Fruit fly (Drosophila melanogaster) whole organism, embryonic: ENCODE results near the gene CG5386.
A peak's percentile ranks its signal among the peaks of the same experiment; 100 is the strongest.

Experiments used
- Atf3 ChIP-seq: fragments of 200-800 bp; sonication (Bioruptor generic); optimal IDR thresholded peaks from 3 replicates; lab custom pipeline; 2016; ENCODE audit warnings: missing biosample characterization, missing genetic modification characterization
- CG1024 ChIP-seq: fragments of 200-800 bp; sonication (Bioruptor generic); IDR thresholded peaks from 2 replicates; pipeline ENCODE4 v1.3.6; 2022; ENCODE audit warnings: missing biosample characterization, missing genetic modification characterization
- CG10543 ChIP-seq: fragments of 200-800 bp; sonication (Bioruptor generic); optimal IDR thresholded peaks from 3 replicates; lab custom pipeline; 2017; ENCODE audit warnings: missing biosample characterization, mild to moderate bottlenecking, missing genetic modification characterization, moderate library complexity
- CG12104 ChIP-seq: fragments of 200-800 bp; sonication (Bioruptor generic); optimal IDR thresholded peaks from 3 replicates; lab custom pipeline; 2016; ENCODE audit warnings: missing biosample characterization, missing genetic modification characterization
- CG12155 ChIP-seq: fragments of 200-800 bp; sonication (Bioruptor generic); optimal IDR thresholded peaks from 3 replicates; lab custom pipeline; 2016; ENCODE audit warnings: missing biosample characterization, missing genetic modification characterization
- CG13894 ChIP-seq: fragments of 200-800 bp; sonication (Bioruptor generic); optimal IDR thresholded peaks from 3 replicates; lab custom pipeline; 2018; ENCODE audit warnings: missing biosample characterization, mild to moderate bottlenecking, missing genetic modification characterization, moderate library complexity
- CG15479 ChIP-seq: fragments of 200-800 bp; sonication (Bioruptor generic); optimal IDR thresholded peaks from 3 replicates; lab custom pipeline; 2019; ENCODE audit warnings: missing biosample characterization, mild to moderate bottlenecking, missing genetic modification characterization, moderate library complexity
- CG15514 ChIP-seq: fragments of 200-800 bp; sonication (Bioruptor generic); optimal IDR thresholded peaks from 3 replicates; lab custom pipeline; 2017; ENCODE audit warnings: missing biosample characterization, missing genetic modification characterization, mild to moderate bottlenecking, moderate library complexity, missing genetic modification reagents
- CG17186 ChIP-seq: fragments of 200-800 bp; sonication (Bioruptor generic); optimal IDR thresholded peaks from 3 replicates; lab custom pipeline; 2017; ENCODE audit warnings: missing biosample characterization, missing genetic modification reagents, missing genetic modification characterization
- CG1792 ChIP-seq: fragments of 200-800 bp; sonication (Bioruptor generic); optimal IDR thresholded peaks from 2 replicates; lab custom pipeline; 2016; ENCODE audit warnings: missing biosample characterization, missing genetic modification characterization
- CG3281 ChIP-seq: fragments of 200-800 bp; sonication (Bioruptor generic); optimal IDR thresholded peaks from 3 replicates; lab custom pipeline; 2017; ENCODE audit warnings: missing biosample characterization, mild to moderate bottlenecking, missing genetic modification characterization
- CG33213 ChIP-seq: fragments of 200-800 bp; sonication (Bioruptor generic); optimal IDR thresholded peaks from 3 replicates; lab custom pipeline; 2016; ENCODE audit warnings: missing biosample characterization, missing genetic modification characterization
- CG33557 ChIP-seq: fragments of 200-800 bp; sonication (Bioruptor generic); optimal IDR thresholded peaks from 2 replicates; lab custom pipeline; 2019; ENCODE audit warnings: missing biosample characterization, mild to moderate bottlenecking, missing genetic modification characterization, moderate library complexity
- CG34224 ChIP-seq: fragments of 200-800 bp; sonication (Bioruptor generic); IDR thresholded peaks from 3 replicates; pipeline ENCODE4 v1.3.6; 2022; ENCODE audit warnings: missing biosample characterization, missing genetic modification characterization; ENCODE audit not compliant: partially characterized antibody
- CG4360 ChIP-seq: fragments of 200-800 bp; sonication (Bioruptor generic); IDR thresholded peaks from 2 replicates; pipeline ENCODE4 v1.3.6; 2022; ENCODE audit warnings: missing biosample characterization, missing genetic modification characterization
- CG6272 ChIP-seq: fragments of 200-800 bp; sonication (Bioruptor generic); IDR thresholded peaks from 2 replicates; pipeline ENCODE4 v1.3.6; 2022; ENCODE audit warnings: missing biosample characterization, missing genetic modification characterization
- CG6689 ChIP-seq: fragments of 200-800 bp; sonication (Bioruptor generic); IDR thresholded peaks from 2 replicates; pipeline ENCODE4 v1.3.6; 2022; ENCODE audit warnings: missing biosample characterization, missing genetic modification characterization
- CG6765 ChIP-seq: fragments of 200-800 bp; sonication (Bioruptor generic); optimal IDR thresholded peaks from 3 replicates; lab custom pipeline; 2017; ENCODE audit warnings: missing biosample characterization, mild to moderate bottlenecking, missing genetic modification characterization
- CG6854 ChIP-seq: fragments of 200-800 bp; sonication (Bioruptor generic); optimal IDR thresholded peaks from 3 replicates; lab custom pipeline; 2017; ENCODE audit warnings: missing biosample characterization, mild to moderate bottlenecking, missing genetic modification characterization
- CG8281 ChIP-seq: fragments of 200-800 bp; sonication (Bioruptor generic); optimal IDR thresholded peaks from 2 replicates; lab custom pipeline; 2018; ENCODE audit warnings: missing biosample characterization, mild to moderate bottlenecking, missing genetic modification characterization, moderate library complexity
- CG8478 ChIP-seq: fragments of >200 bp; optimal IDR thresholded peaks from 2 replicates; lab custom pipeline; 2018
- CG9932 ChIP-seq: fragments of 200-800 bp; sonication (Bioruptor generic); IDR thresholded peaks from 2 replicates; pipeline ENCODE4 v1.3.6; 2022; ENCODE audit warnings: missing biosample characterization, missing genetic modification characterization
- D19A ChIP-seq: fragments of 200-800 bp; optimal IDR thresholded peaks from 3 replicates; lab custom pipeline; 2019; ENCODE audit warnings: missing biosample characterization, mild to moderate bottlenecking, missing genetic modification characterization, moderate library complexity
- Deaf1 ChIP-seq: fragments of 200-800 bp; optimal IDR thresholded peaks from 3 replicates; lab custom pipeline; 2019; ENCODE audit warnings: missing biosample characterization, mild to moderate bottlenecking, missing genetic modification characterization, moderate library complexity
- Doc2 ChIP-seq: fragments of 200-800 bp; sonication (Bioruptor generic); IDR thresholded peaks from 2 replicates; pipeline ENCODE4 v1.3.6; 2022; ENCODE audit warnings: missing biosample characterization, missing genetic modification characterization
- Elba2 ChIP-seq: fragments of 200-800 bp; sonication (Bioruptor generic); optimal IDR thresholded peaks from 3 replicates; lab custom pipeline; 2016; ENCODE audit warnings: missing biosample characterization, missing genetic modification characterization
- HmgZ ChIP-seq: fragments of 200-800 bp; sonication (Bioruptor generic); optimal IDR thresholded peaks from 2 replicates; lab custom pipeline; 2018; ENCODE audit warnings: missing biosample characterization, mild to moderate bottlenecking, missing genetic modification characterization
- Hmx ChIP-seq: fragments of 200-800 bp; sonication (Bioruptor generic); optimal IDR thresholded peaks from 2 replicates; lab custom pipeline; 2016; ENCODE audit warnings: missing biosample characterization, missing genetic modification characterization
- Hsf ChIP-seq: fragments of 200-800 bp; sonication (Bioruptor generic); optimal IDR thresholded peaks from 3 replicates; lab custom pipeline; 2016; ENCODE audit warnings: missing biosample characterization, missing genetic modification characterization
- Mes4 ChIP-seq: fragments of 200-800 bp; sonication (Bioruptor generic); optimal IDR thresholded peaks from 2 replicates; lab custom pipeline; 2016; ENCODE audit warnings: missing biosample characterization, missing genetic modification characterization
- Pdp1 ChIP-seq, 2 experiments: fragments of 200-800 bp; sonication (Bioruptor generic); optimal IDR thresholded peaks; 3 replicates each; lab custom pipeline; 2016; ENCODE audit warnings: missing biosample characterization in 2 of 2, missing genetic modification characterization in 2 of 2, mild to moderate bottlenecking in 1 of 2, moderate library complexity in 1 of 2
- Sin3A ChIP-seq: fragments of >200 bp; optimal IDR thresholded peaks from 2 replicates; lab custom pipeline; 2018
- Six4 ChIP-seq: fragments of 200-800 bp; sonication (Bioruptor generic); optimal IDR thresholded peaks from 2 replicates; lab custom pipeline; 2016; ENCODE audit warnings: missing biosample characterization, missing genetic modification characterization
- ac ChIP-seq: fragments of 200-800 bp; sonication (Bioruptor generic); optimal IDR thresholded peaks from 3 replicates; lab custom pipeline; 2017; ENCODE audit warnings: missing biosample characterization, mild to moderate bottlenecking, missing genetic modification characterization
- bsh ChIP-seq, 2 experiments: fragments of 200-800 bp; sonication (Bioruptor generic); optimal IDR thresholded peaks; 2 replicates each; lab custom pipeline; 2017 to 2018; ENCODE audit warnings: mild to moderate bottlenecking in 2 of 2, missing biosample characterization in 2 of 2, missing genetic modification characterization in 2 of 2, moderate library complexity in 1 of 2
- cas ChIP-seq: fragments of 200-800 bp; sonication (Bioruptor generic); IDR thresholded peaks from 2 replicates; pipeline ENCODE4 v1.3.6; 2022; ENCODE audit warnings: missing biosample characterization, missing genetic modification characterization
- crp ChIP-seq, 2 experiments: fragments of 200-800 bp; sonication (Bioruptor generic); optimal IDR thresholded peaks; 2 replicates in 1 of 2; 3 replicates in 1 of 2; lab custom pipeline; 2017; ENCODE audit warnings: missing biosample characterization in 2 of 2, missing genetic modification characterization in 2 of 2, mild to moderate bottlenecking in 1 of 2, moderate library complexity in 1 of 2
- fru ChIP-seq: fragments of >200 bp; optimal IDR thresholded peaks from 2 replicates; lab custom pipeline; 2017
- insv ChIP-seq, 2 experiments: fragments of 200-800 bp; sonication (Bioruptor generic); optimal IDR thresholded peaks; 3 replicates each; lab custom pipeline; 2016 to 2018; ENCODE audit warnings: missing biosample characterization in 2 of 2, missing genetic modification characterization in 2 of 2
- onecut ChIP-seq: fragments of 200-800 bp; sonication (Bioruptor generic); IDR thresholded peaks from 2 replicates; pipeline ENCODE4 v1.3.6; 2022; ENCODE audit warnings: missing biosample characterization, missing genetic modification characterization
- pfk ChIP-seq: fragments of 200-800 bp; sonication (Bioruptor generic); optimal IDR thresholded peaks from 2 replicates; lab custom pipeline; 2018; ENCODE audit warnings: missing biosample characterization, mild to moderate bottlenecking, missing genetic modification characterization, moderate library complexity
- sc ChIP-seq, 3 experiments: fragments of >200 bp in 2 of 3; fragments of 200-800 bp in 1 of 3; sonication (Bioruptor generic) in 1 of 3; optimal IDR thresholded peaks; 2 replicates in 2 of 3; 3 replicates in 1 of 3; lab custom pipeline; 2017; ENCODE audit warnings: mild to moderate bottlenecking in 1 of 3, missing biosample characterization in 1 of 3, missing genetic modification characterization in 1 of 3, missing genetic modification reagents in 1 of 3
- scrt ChIP-seq: fragments of 200-800 bp; sonication (Bioruptor generic); optimal IDR thresholded peaks from 2 replicates; lab custom pipeline; 2018; ENCODE audit warnings: missing biosample characterization, mild to moderate bottlenecking, missing genetic modification characterization, moderate library complexity
- shn ChIP-seq: fragments of 200-800 bp; sonication (Bioruptor generic); optimal IDR thresholded peaks from 3 replicates; lab custom pipeline; 2016; ENCODE audit warnings: missing biosample characterization, missing genetic modification characterization
- sr ChIP-seq: fragments of 200-800 bp; sonication (Bioruptor generic); IDR thresholded peaks from 3 replicates; pipeline ENCODE4 v1.3.6; 2022; ENCODE audit warnings: missing biosample characterization, missing genetic modification characterization
- tio ChIP-seq: fragments of 200-800 bp; sonication (Bioruptor generic); optimal IDR thresholded peaks from 2 replicates; lab custom pipeline; 2017; ENCODE audit warnings: missing biosample characterization, missing genetic modification characterization, inconsistent platforms
- tll ChIP-seq, 2 experiments: fragments of 200-800 bp in 1 of 2; fragments of >200 bp in 1 of 2; sonication (Bioruptor generic) in 1 of 2; optimal IDR thresholded peaks; 2 replicates each; lab custom pipeline; 2017 to 2019; ENCODE audit warnings: missing biosample characterization in 2 of 2, missing genetic modification characterization in 2 of 2, mild to moderate bottlenecking in 1 of 2, moderate library complexity in 1 of 2
- unc-4 ChIP-seq: fragments of 200-800 bp; sonication (Bioruptor generic); IDR thresholded peaks from 2 replicates; pipeline ENCODE4 v1.3.6; 2022; ENCODE audit warnings: missing biosample characterization, missing genetic modification characterization; ENCODE audit not compliant: partially characterized antibody
- usp ChIP-seq: fragments of >200 bp; optimal IDR thresholded peaks from 2 replicates; lab custom pipeline; 2017; ENCODE audit warnings: missing biosample characterization, missing genetic modification characterization

The CG5386 gene

DNA sequence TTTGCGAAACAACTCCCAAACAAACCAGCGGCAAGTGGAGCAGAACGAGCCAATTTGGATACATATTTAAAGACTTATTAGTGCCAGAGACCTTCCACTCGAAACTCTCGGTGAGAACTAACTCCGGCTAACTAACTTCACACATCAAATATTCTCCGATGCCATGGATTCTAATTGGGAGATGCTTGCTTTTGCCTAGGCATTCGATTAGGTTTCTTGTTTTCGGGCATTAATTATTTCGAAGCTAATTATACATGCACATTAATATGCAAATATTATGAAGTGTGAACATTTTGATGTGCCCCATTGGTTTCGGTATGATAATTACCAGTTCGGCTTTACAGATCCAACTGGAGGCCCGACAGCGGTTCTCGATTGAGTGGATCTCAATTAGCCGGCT is at the start of gene CG5386:
TSS of gene CG5386 (minus strand) at position 101 of the 400 bp plus-strand sequence.
- no peak for TF ChIP-seq Mes4 (GFP tag; lab: Kevin White, UChicago)
- no peak for TF ChIP-seq CG3281
- TF ChIP-seq Six4 (GFP tag; lab: Kevin White, UChicago) = no peak
- no peak for TF ChIP-seq Pdp1 (GFP tag; optimal IDR thresholded peaks at IDR 0.05; lab: Kevin White, UChicago)
- no peak for TF ChIP-seq CG12155
- no peak for TF ChIP-seq CG6854 (GFP tag; lab: Kevin White, UChicago)
- TF ChIP-seq sr = no peak
- no peak for TF ChIP-seq CG15479
- TF ChIP-seq CG17186 (GFP tag; lab: Kevin White, UChicago) = no peak
- no peak for TF ChIP-seq CG8281
- TF ChIP-seq CG15514 (GFP tag; lab: Kevin White, UChicago) = no peak
- no peak for TF ChIP-seq Hsf
- TF ChIP-seq shn (GFP tag; lab: Kevin White, UChicago) = no peak
- TF ChIP-seq cas = no peak
- TF ChIP-seq fru (lab: Kevin White, UChicago) = no peak
- no peak for TF ChIP-seq CG1792
- no peak for TF ChIP-seq pfk (GFP tag; lab: Kevin White, UChicago)
- TF ChIP-seq CG33213 (GFP tag; lab: Kevin White, UChicago) = no peak
- TF ChIP-seq CG33557 (GFP tag; lab: Kevin White, UChicago) = no peak
- TF ChIP-seq bsh (GFP tag; optimal IDR thresholded peaks at IDR 0.05; lab: Kevin White, UChicago) = no peak

DNA sequence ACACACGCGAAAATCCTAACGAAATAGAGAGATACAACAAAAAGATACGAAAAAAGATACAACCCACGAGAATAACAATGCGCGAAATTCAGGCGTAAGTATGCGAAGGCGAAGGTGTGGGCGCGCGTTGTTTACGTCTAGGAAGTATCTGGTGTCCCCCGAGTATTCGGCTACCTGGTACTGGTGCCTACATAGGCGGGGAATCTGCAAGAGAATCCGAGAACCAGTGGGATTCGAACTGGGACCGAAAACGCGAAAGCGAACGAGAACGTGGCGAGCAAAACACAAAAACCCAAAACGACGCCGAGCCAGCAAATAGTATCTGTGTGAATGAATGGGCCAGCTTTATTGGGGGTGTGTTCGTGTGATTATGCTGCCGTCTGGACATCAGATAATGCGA is 48.1 kb upstream of the CG5386 start:
- TF ChIP-seq CG15479 = peak; percentile 33
- TF ChIP-seq Deaf1 (tag; lab: Kevin White, UChicago) = peak; percentile 37
- TF ChIP-seq CG13894 = peak; percentile 92
- peak; percentile 3 for TF ChIP-seq CG10543 (GFP tag; lab: Kevin White, UChicago)
- TF ChIP-seq CG6272 (GFP tag; lab: Robert Waterston, UW) = no peak
- peak; percentile 37; the same call in 1 of the 3 replicates for TF ChIP-seq CG34224 (GFP tag; lab: Robert Waterston, UW)
- no peak for TF ChIP-seq Elba2 (GFP tag; lab: Kevin White, UChicago)
- no peak for TF ChIP-seq Atf3 (GFP tag; lab: Kevin White, UChicago)
- TF ChIP-seq, all 482 proteins: peak for 5

DNA sequence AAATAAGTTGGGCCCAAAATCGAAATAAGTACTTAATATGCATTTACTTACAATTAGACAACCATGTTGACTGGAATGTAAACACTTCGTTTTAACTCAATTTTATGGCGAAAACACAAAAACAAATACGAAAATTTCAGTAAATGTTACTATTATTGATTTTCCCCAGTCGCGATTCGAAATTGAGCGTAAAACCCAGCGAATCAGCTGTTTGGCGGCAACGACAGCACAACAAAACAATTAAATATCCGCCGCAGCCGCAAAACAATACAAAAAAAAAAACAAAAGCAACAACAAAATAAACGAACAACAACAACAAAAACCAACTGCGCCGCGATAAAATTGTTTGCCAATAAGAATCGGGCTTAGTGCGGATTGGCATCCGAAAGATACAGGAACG is 47.6 kb upstream of the CG5386 start, which contains the start of the genes CAH8 and CG7059:
TSS of gene CAH8 (minus strand) at position 101 of the 400 bp plus-strand sequence.
TSS of gene CG7059 (plus strand) at position 167 of the 400 bp plus-strand sequence.
- TF ChIP-seq HmgZ (no peak), CG4360 (GFP tag; lab: Robert Waterston, UW) (peak; percentile 37; the same call in 1 of the 2 replicates), ac (GFP tag; lab: Kevin White, UChicago) (no peak), unc-4 (GFP tag; lab: Robert Waterston, UW) (no peak), tio (GFP tag; lab: Kevin White, UChicago) (no peak), Sin3A (lab: Kevin White, UChicago) (no peak), tll (GFP tag; optimal IDR thresholded peaks at IDR 0.05; lab: Kevin White, UChicago) (no peak), CG12104 (GFP tag; lab: Kevin White, UChicago) (no peak), scrt (peak; percentile 70), CG8478 (lab: Kevin White, UChicago) (no peak), CG1024 (GFP tag; lab: Robert Waterston, UW) (no peak), D19A (tag; lab: Kevin White, UChicago) (no peak), CG9932 (GFP tag; lab: Robert Waterston, UW) (no peak), Doc2 (no peak), Hmx (no peak), Elba2 (GFP tag; lab: Kevin White, UChicago) (peak; percentile 59), sc (optimal IDR thresholded peaks at IDR 0.05; lab: Kevin White, UChicago) (no peak), sc (GFP tag; optimal IDR thresholded peaks at IDR 0.05; lab: Kevin White, UChicago) (no peak), crp (GFP tag; optimal IDR thresholded peaks at IDR 0.05; lab: Kevin White, UChicago) (peak in 1 of 2 experiments; percentile 3), usp (no peak), CG6765 (no peak), onecut (peak; percentile 90), CG6689 (GFP tag; lab: Robert Waterston, UW) (no peak), insv (GFP tag; optimal IDR thresholded peaks at IDR 0.05; lab: Kevin White, UChicago) (peak in 1 of 2 experiments; percentile 2)
